Worm (Caenorhabditis elegans) whole organism, L1 larva: Measurements from ENCODE around the gene R10E4.7.
A peak's percentile ranks its signal among the peaks of the same experiment; 100 is the strongest.

ENCODE experiments used
- C04F5.9 ChIP-seq: sonication (generic microtip); optimal IDR thresholded peaks from 2 replicates; lab custom pipeline; 2016; ENCODE audit warnings: missing genetic modification characterization, missing compliant biosample characterization
- C16A3.4 ChIP-seq: fragments of 150-350 bp; optimal IDR thresholded peaks from 2 replicates; lab custom pipeline; 2014; ENCODE audit warnings: missing biosample characterization, missing genetic modification characterization
- C34B4.2 ChIP-seq: sonication (generic microtip); optimal IDR thresholded peaks from 2 replicates; lab custom pipeline; 2017; ENCODE audit warnings: mild to moderate bottlenecking, missing genetic modification characterization, missing compliant biosample characterization
- F16B12.6 ChIP-seq: fragments of 150-350 bp; optimal IDR thresholded peaks from 2 replicates; lab custom pipeline; 2014; ENCODE audit warnings: missing biosample characterization, missing genetic modification characterization
- Y116A8C.19 ChIP-seq: sonication (generic microtip); optimal IDR thresholded peaks from 2 replicates; lab custom pipeline; 2016; ENCODE audit warnings: missing compliant biosample characterization, missing genetic modification characterization, borderline replicate concordance
- aly-2 ChIP-seq: fragments of 150-350 bp; optimal IDR thresholded peaks from 2 replicates; lab custom pipeline; 2014; ENCODE audit warnings: missing biosample characterization, missing genetic modification characterization
- ama-1 ChIP-seq: fragments of 150-350 bp; optimal IDR thresholded peaks from 2 replicates; lab custom pipeline; 2014
- blmp-1 ChIP-seq: fragments of 150-350 bp; optimal IDR thresholded peaks from 2 replicates; lab custom pipeline; 2014; ENCODE audit warnings: missing biosample characterization, missing genetic modification characterization
- ceh-63 ChIP-seq: fragments of 200-800 bp; sonication (Bioruptor generic); optimal IDR thresholded peaks from 2 replicates; lab custom pipeline; 2018; ENCODE audit warnings: mild to moderate bottlenecking, missing genetic modification characterization, missing compliant biosample characterization
- ceh-8 ChIP-seq: fragments of 200-800 bp; sonication (Bioruptor generic); optimal IDR thresholded peaks from 2 replicates; lab custom pipeline; 2018; ENCODE audit warnings: mild to moderate bottlenecking, missing genetic modification characterization, moderate library complexity, missing compliant biosample characterization
- ceh-82 ChIP-seq, 3 experiments: fragments of 150-350 bp in 1 of 3; sonication (generic microtip) in 2 of 3; optimal IDR thresholded peaks; 2 replicates each; lab custom pipeline; 2014 to 2017; ENCODE audit warnings: missing biosample characterization in 3 of 3, missing genetic modification characterization in 3 of 3
- ceh-88 ChIP-seq: fragments of 200-800 bp; sonication (Bioruptor generic); IDR thresholded peaks from 2 replicates; pipeline ENCODE4 v1.3.6; 2022; ENCODE audit warnings: missing genetic modification characterization, missing compliant biosample characterization
- ces-1 ChIP-seq: fragments of 150-350 bp; optimal IDR thresholded peaks from 2 replicates; lab custom pipeline; 2014; ENCODE audit warnings: missing biosample characterization, missing genetic modification reagents, missing genetic modification characterization
- dpl-1 ChIP-seq, 3 experiments: fragments of 150-350 bp in 2 of 3; sonication (generic microtip) in 1 of 3; optimal IDR thresholded peaks; 2 replicates each; lab custom pipeline; 2014 to 2017; ENCODE audit warnings: missing biosample characterization in 3 of 3, missing genetic modification characterization in 3 of 3, missing genetic modification reagents in 3 of 3
- dsc-1 ChIP-seq: sonication (generic microtip); optimal IDR thresholded peaks from 2 replicates; lab custom pipeline; 2016; ENCODE audit warnings: mild to moderate bottlenecking, missing genetic modification characterization, missing compliant biosample characterization
- efl-1 ChIP-seq, 4 experiments: fragments of 150-350 bp; optimal IDR thresholded peaks in 3 of 4; peaks in 1 of 4; 1 replicate in 1 of 4; 2 replicates in 3 of 4; lab custom pipeline; 2014; ENCODE audit warnings: missing biosample characterization in 2 of 4, missing genetic modification characterization in 2 of 4, missing genetic modification reagents in 2 of 4
- efl-3 ChIP-seq: fragments of 200-800 bp; sonication (Bioruptor generic); optimal IDR thresholded peaks from 2 replicates; lab custom pipeline; 2018; ENCODE audit warnings: mild to moderate bottlenecking, missing genetic modification characterization, missing compliant biosample characterization
- egl-13 ChIP-seq: sonication (generic microtip); optimal IDR thresholded peaks from 2 replicates; lab custom pipeline; 2016; ENCODE audit warnings: missing genotype, missing genetic modification reagents, missing genetic modification characterization, missing compliant biosample characterization
- egl-27 ChIP-seq, 2 experiments: fragments of 150-350 bp in 1 of 2; sonication (generic microtip); optimal IDR thresholded peaks; 3 replicates each; lab custom pipeline; 2017 to 2018; ENCODE audit warnings: missing biosample characterization in 2 of 2, missing genetic modification characterization in 2 of 2, missing genetic modification reagents in 2 of 2
- fkh-4 ChIP-seq: sonication (generic microtip); optimal IDR thresholded peaks from 2 replicates; lab custom pipeline; 2016; ENCODE audit warnings: missing compliant biosample characterization, missing genetic modification characterization, borderline replicate concordance
- fos-1 ChIP-seq: fragments of 150-350 bp; optimal IDR thresholded peaks from 2 replicates; lab custom pipeline; 2014; ENCODE audit warnings: missing biosample characterization, missing genetic modification characterization
- grh-1 ChIP-seq: fragments of 200-800 bp; sonication (Bioruptor generic); IDR thresholded peaks from 2 replicates; pipeline ENCODE4 v1.3.6; 2022; ENCODE audit warnings: missing genetic modification reagents, missing genetic modification characterization, missing compliant biosample characterization
- irx-1 ChIP-seq: sonication (generic microtip); optimal IDR thresholded peaks from 2 replicates; lab custom pipeline; 2016; ENCODE audit warnings: missing genetic modification characterization, missing compliant biosample characterization
- isw-1 ChIP-seq: fragments of 200-800 bp; sonication (Bioruptor generic); IDR thresholded peaks from 2 replicates; pipeline ENCODE4 v1.3.6; 2022; ENCODE audit warnings: missing genetic modification characterization, missing compliant biosample characterization
- lin-14 ChIP-seq: fragments of 200-800 bp; sonication (Bioruptor generic); optimal IDR thresholded peaks from 2 replicates; lab custom pipeline; 2018; ENCODE audit warnings: mild to moderate bottlenecking, missing genetic modification characterization, moderate library complexity, missing compliant biosample characterization
- lin-35 ChIP-seq, 2 experiments: fragments of 150-350 bp; optimal IDR thresholded peaks; 2 replicates each; lab custom pipeline; 2014; ENCODE audit warnings: missing biosample characterization in 2 of 2, missing genetic modification characterization in 2 of 2, missing genetic modification reagents in 2 of 2
- lin-39 ChIP-seq: fragments of 150-350 bp; optimal IDR thresholded peaks from 2 replicates; lab custom pipeline; 2014; ENCODE audit warnings: missing biosample characterization, missing genetic modification reagents, missing genetic modification characterization
- lir-3 ChIP-seq: sonication (generic microtip); optimal IDR thresholded peaks from 2 replicates; lab custom pipeline; 2016; ENCODE audit warnings: mild to moderate bottlenecking, missing genetic modification characterization, moderate library complexity, missing compliant biosample characterization; ENCODE audit not compliant: poor library complexity
- lsy-2 ChIP-seq, 2 experiments: fragments of 150-350 bp; optimal IDR thresholded peaks; 2 replicates each; lab custom pipeline; 2014; ENCODE audit warnings: missing biosample characterization in 2 of 2, missing genetic modification characterization in 2 of 2
- mab-9 ChIP-seq: fragments of 200-800 bp; sonication (Bioruptor generic); IDR thresholded peaks from 2 replicates; pipeline ENCODE4 v1.3.6; 2022; ENCODE audit warnings: missing genetic modification reagents, missing genetic modification characterization, missing compliant biosample characterization
- mef-2 ChIP-seq: fragments of 150-350 bp; optimal IDR thresholded peaks from 2 replicates; lab custom pipeline; 2014; ENCODE audit warnings: missing biosample characterization, missing genetic modification characterization
- mep-1 ChIP-seq: fragments of 150-350 bp; optimal IDR thresholded peaks from 2 replicates; lab custom pipeline; 2014; ENCODE audit warnings: missing biosample characterization, missing genetic modification characterization
- nhr-12 ChIP-seq: sonication (generic microtip); optimal IDR thresholded peaks from 2 replicates; lab custom pipeline; 2017; ENCODE audit warnings: missing biosample characterization, missing genetic modification characterization
- nhr-19 ChIP-seq: fragments of 200-800 bp; sonication (Bioruptor generic); conservative IDR thresholded peaks from 2 replicates; pipeline ENCODE4 v1.3.6; 2022; ENCODE audit warnings: missing genetic modification characterization, missing compliant biosample characterization
- nhr-20 ChIP-seq: sonication (generic microtip); optimal IDR thresholded peaks from 2 replicates; lab custom pipeline; 2016; ENCODE audit warnings: mild to moderate bottlenecking, missing genetic modification characterization, missing compliant biosample characterization
- nhr-237 ChIP-seq: fragments of 150-350 bp; optimal IDR thresholded peaks from 2 replicates; lab custom pipeline; 2014; ENCODE audit warnings: missing biosample characterization, missing genetic modification characterization
- nhr-28 ChIP-seq: fragments of 150-350 bp; optimal IDR thresholded peaks from 2 replicates; lab custom pipeline; 2014; ENCODE audit warnings: missing biosample characterization, missing genetic modification characterization
- nhr-77 ChIP-seq: fragments of 150-350 bp; optimal IDR thresholded peaks from 2 replicates; lab custom pipeline; 2014; ENCODE audit warnings: missing biosample characterization, missing genetic modification characterization
- nhr-84 ChIP-seq: sonication (generic microtip); optimal IDR thresholded peaks from 2 replicates; lab custom pipeline; 2017; ENCODE audit warnings: missing biosample characterization, missing genetic modification characterization
- nhr-85 ChIP-seq: sonication (generic microtip); peaks from one replicate; lab custom pipeline; 2016; ENCODE audit warnings: missing genetic modification characterization, inconsistent platforms, missing compliant biosample characterization
- nhr-90 ChIP-seq: sonication (generic microtip); optimal IDR thresholded peaks from 2 replicates; lab custom pipeline; 2016; ENCODE audit warnings: mild to moderate bottlenecking, missing genetic modification characterization, missing compliant biosample characterization; ENCODE audit not compliant: poor library complexity
- pax-3 ChIP-seq: fragments of 200-800 bp; sonication (Bioruptor generic); optimal IDR thresholded peaks from 2 replicates; lab custom pipeline; 2018; ENCODE audit warnings: mild to moderate bottlenecking, missing genetic modification characterization, moderate library complexity, missing compliant biosample characterization
- skn-1 ChIP-seq: fragments of 150-350 bp; optimal IDR thresholded peaks from 2 replicates; lab custom pipeline; 2014; ENCODE audit warnings: missing biosample characterization, missing genetic modification characterization
- snu-23 ChIP-seq: sonication (generic microtip); optimal IDR thresholded peaks from 2 replicates; lab custom pipeline; 2016; ENCODE audit warnings: missing genetic modification characterization, missing compliant biosample characterization
- sptf-1 ChIP-seq: fragments of 150-350 bp; optimal IDR thresholded peaks from 2 replicates; lab custom pipeline; 2014; ENCODE audit warnings: missing biosample characterization, missing genetic modification characterization
- sup-37 ChIP-seq: fragments of 200-800 bp; sonication (Bioruptor generic); optimal IDR thresholded peaks from 2 replicates; lab custom pipeline; 2018; ENCODE audit warnings: mild to moderate bottlenecking, missing genetic modification characterization, missing compliant biosample characterization
- swsn-7 ChIP-seq: sonication (generic microtip); optimal IDR thresholded peaks from 2 replicates; lab custom pipeline; 2016; ENCODE audit warnings: missing genetic modification characterization, missing compliant biosample characterization
- unc-130 ChIP-seq: fragments of 150-350 bp; optimal IDR thresholded peaks from 2 replicates; lab custom pipeline; 2017; ENCODE audit warnings: missing biosample characterization, missing genetic modification characterization, inconsistent platforms
- unc-30 ChIP-seq: sonication (generic microtip); optimal IDR thresholded peaks from 2 replicates; lab custom pipeline; 2017; ENCODE audit warnings: missing biosample characterization, missing genetic modification characterization
- zag-1 ChIP-seq: fragments of 150-350 bp; optimal IDR thresholded peaks from 2 replicates; lab custom pipeline; 2014; ENCODE audit warnings: missing biosample characterization, missing genetic modification characterization
- ztf-4 ChIP-seq: fragments of 150-350 bp; optimal IDR thresholded peaks from 2 replicates; lab custom pipeline; 2014; ENCODE audit warnings: missing biosample characterization, missing genetic modification characterization

R10E4.7 gene

ce11 chrIII:4313061-4313962 lies 18.7 kb downstream of the R10E4.7 start, which contains the start of the genes evl-14 and dcn-1:
TSS of gene evl-14 (minus strand) at chrIII:4313128.
TSS of gene dcn-1 (plus strand) at chrIII:4313912.
- TF ChIP-seq nhr-85 (tag; lab: Kevin White, UChicago) (peak; percentile 36), efl-1 (optimal IDR thresholded peaks at IDR 0.05; lab: Kevin White, UChicago) (peak; percentile 80 to 81), efl-1 (GFP tag; optimal IDR thresholded peaks at IDR 0.05 in 1 of 2; lab: Kevin White, UChicago) (peak; percentile 75 to 97), nhr-90 (tag; lab: Kevin White, UChicago) (peak; percentile 64), lin-14 (GFP tag; lab: Kevin White, UChicago) (no peak), C16A3.4 (tag; lab: Kevin White, UChicago) (peak; percentile 84), pax-3 (tag; lab: Kevin White, UChicago) (no peak), mef-2 (tag; lab: Kevin White, UChicago) (no peak), nhr-19 (GFP tag; lab: Robert Waterston, UW) (no peak; the same call in none of the 2 replicates), ceh-63 (GFP tag; lab: Kevin White, UChicago) (no peak), lir-3 (tag; lab: Kevin White, UChicago) (peak; percentile 61), nhr-28 (tag; lab: Kevin White, UChicago) (no peak), unc-130 (tag; lab: Kevin White, UChicago) (peak; percentile 60), ceh-82 (tag; optimal IDR thresholded peaks at IDR 0.05; lab: Kevin White, UChicago) (peak in 2 of 3 experiments; percentile 69 to 82), irx-1 (tag; lab: Kevin White, UChicago) (no peak), unc-30 (tag; lab: Kevin White, UChicago) (no peak), ceh-8 (GFP tag; lab: Kevin White, UChicago) (no peak), nhr-20 (tag; lab: Kevin White, UChicago) (peak; percentile 86), lsy-2 (tag; optimal IDR thresholded peaks at IDR 0.05; lab: Kevin White, UChicago) (peak; percentile 81 to 90), C04F5.9 (no peak), aly-2 (peak; percentile 15), skn-1 (peak; percentile 72), egl-27 (tag; optimal IDR thresholded peaks at IDR 0.05; lab: Kevin White, UChicago) (no peak), ceh-88 (GFP tag; lab: Robert Waterston, UW) (no peak), nhr-12 (tag; lab: Kevin White, UChicago) (no peak), dsc-1 (tag; lab: Kevin White, UChicago) (peak; percentile 56), dpl-1 (GFP tag; optimal IDR thresholded peaks at IDR 0.05; lab: Kevin White, UChicago) (peak; percentile 71 to 76 (median 73)), egl-13 (peak; percentile 29), ama-1 (lab: Kevin White, UChicago) (no peak), grh-1 (no peak), fos-1 (tag; lab: Kevin White, UChicago) (no peak), swsn-7 (tag; lab: Kevin White, UChicago) (peak; percentile 78), zag-1 (tag; lab: Kevin White, UChicago) (no peak), sup-37 (GFP tag; lab: Kevin White, UChicago) (no peak), nhr-77 (tag; lab: Kevin White, UChicago) (peak; percentile 39), efl-3 (GFP tag; lab: Kevin White, UChicago) (no peak), mep-1 (peak; percentile 86), ces-1 (GFP tag; lab: Kevin White, UChicago) (no peak), snu-23 (GFP tag; lab: Kevin White, UChicago) (peak; percentile 91), C34B4.2 (tag; lab: Kevin White, UChicago) (no peak), F16B12.6 (tag; lab: Kevin White, UChicago) (peak; percentile 52), isw-1 (GFP tag; lab: Robert Waterston, UW) (peak; percentile 48), lin-39 (tag; lab: Kevin White, UChicago) (no peak), blmp-1 (tag; lab: Kevin White, UChicago) (peak; percentile 64), Y116A8C.19 (tag; lab: Kevin White, UChicago) (no peak), mab-9 (GFP tag; lab: Robert Waterston, UW) (no peak), nhr-84 (tag; lab: Kevin White, UChicago) (no peak), sptf-1 (tag; lab: Kevin White, UChicago) (no peak), fkh-4 (tag; lab: Kevin White, UChicago) (no peak), lin-35 (GFP tag; optimal IDR thresholded peaks at IDR 0.05; lab: Kevin White, UChicago) (peak; percentile 73 to 87), ztf-4 (tag; lab: Kevin White, UChicago) (no peak), nhr-237 (no peak)
